Worm (Caenorhabditis elegans): Measurements from ENCODE around the gene cls-1.

ce11 chrIII:7494850-7495314, 13.1 kb upstream of the cls-1 start:
- TF ChIP-seq unc-62 (GFP tag; optimal IDR thresholded peaks at IDR 0.05 in 1 of 2) (no peak), unc-62 (tag; optimal IDR thresholded peaks at IDR 0.05) (no peak), aly-2 (tag; optimal IDR thresholded peaks at IDR 0.05) (no peak), mdl-1 (tag; optimal IDR thresholded peaks at IDR 0.05) (no peak)

Data from whole organism, L4 larva.